Worm (Caenorhabditis elegans): ENCODE measurements around the gene C23G10.7.

DNA sequence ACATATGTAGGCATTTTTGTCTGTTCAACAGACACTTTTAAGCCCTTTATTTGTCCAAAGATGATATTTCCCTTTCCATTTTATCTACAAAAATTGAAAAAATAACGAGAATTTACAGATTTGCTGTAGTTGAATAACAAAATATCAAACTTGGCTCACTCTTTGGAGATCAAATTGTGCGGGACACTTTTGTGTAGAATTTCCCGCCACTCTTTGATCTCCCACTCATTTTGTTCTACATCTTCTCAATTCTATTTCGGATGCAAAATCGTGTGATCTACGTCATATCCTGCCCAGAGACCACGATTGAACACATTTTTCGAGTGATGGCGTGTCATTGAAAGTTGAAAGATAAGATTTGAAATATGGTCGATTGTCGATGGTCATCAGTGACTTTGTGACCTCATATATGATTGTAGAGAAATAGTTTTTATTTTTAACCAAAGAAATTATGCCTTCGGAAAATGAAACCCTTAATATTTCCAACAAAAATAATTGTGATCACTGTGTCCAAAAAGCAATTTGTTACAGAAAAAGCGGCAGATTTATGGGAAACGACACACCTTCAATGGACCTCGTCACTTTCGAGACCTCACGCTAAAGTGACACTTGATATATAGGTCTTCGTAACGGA is 18.7 kb upstream of the C23G10.7 start, which contains the start of gene hot-4:
- no peak for TF ChIP-seq nhr-11 (tag; optimal IDR thresholded peaks at IDR 0.05)
- TF ChIP-seq zag-1 (tag; optimal IDR thresholded peaks at IDR 0.05) = no peak
- no peak for TF ChIP-seq egl-27 (tag; optimal IDR thresholded peaks at IDR 0.05)
- TF ChIP-seq skn-1 (tag; optimal IDR thresholded peaks at IDR 0.05) = no peak
- no peak for TF ChIP-seq snpc-4 (tag; optimal IDR thresholded peaks at IDR 0.05)
- TF ChIP-seq ceh-82 (tag; optimal IDR thresholded peaks at IDR 0.05) = no peak
- no peak for TF ChIP-seq nhr-77 (tag; optimal IDR thresholded peaks at IDR 0.05)
- TF ChIP-seq lin-39 (tag; optimal IDR thresholded peaks at IDR 0.05) = no peak
- TF ChIP-seq ceh-16 (tag; optimal IDR thresholded peaks at IDR 0.05) = no peak
- TF ChIP-seq daf-12 (tag; optimal IDR thresholded peaks at IDR 0.05) = no peak
- no peak for TF ChIP-seq fkh-10 (GFP tag; optimal IDR thresholded peaks at IDR 0.05)
- no peak for TF ChIP-seq pqm-1 (tag; optimal IDR thresholded peaks at IDR 0.05)
- TF ChIP-seq unc-62 (GFP tag; optimal IDR thresholded peaks at IDR 0.05) = no peak
- TF ChIP-seq mdl-1 (tag; optimal IDR thresholded peaks at IDR 0.05) = no peak
